Worm (Caenorhabditis elegans): ENCODE results near the gene srh-56.

Gene srh-56

DNA sequence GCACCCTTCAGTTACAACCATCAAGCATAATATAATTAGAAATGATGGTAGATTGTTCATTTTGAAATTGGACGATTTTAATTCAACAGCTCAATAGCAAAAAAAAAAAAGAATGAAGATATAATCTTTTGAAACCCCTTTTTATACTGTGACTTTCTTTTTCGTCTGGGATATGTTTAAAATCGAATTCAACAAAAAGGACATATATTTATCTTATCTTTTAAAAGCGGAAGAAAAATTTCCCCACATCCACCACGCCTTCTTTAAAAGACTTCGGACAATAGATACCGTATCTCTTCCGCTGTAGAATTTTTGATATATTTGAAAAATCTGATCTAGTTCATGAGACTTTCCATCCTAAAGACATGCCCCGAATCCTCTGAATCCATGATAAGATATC, 9.1 kb downstream of the srh-56 start, which contains the start of gene R05D8.11:
Gene R05D8.11, minus strand, starts transcription at position 101 of the 400 bp plus-strand sequence.
- TF ChIP-seq hmbx-1 (tag; optimal IDR thresholded peaks at IDR 0.05): no peak
- TF ChIP-seq ceh-13 (GFP tag; optimal IDR thresholded peaks at IDR 0.05): no peak
- TF ChIP-seq hnd-1 (tag; optimal IDR thresholded peaks at IDR 0.05): no peak
- TF ChIP-seq ceh-36 (tag; optimal IDR thresholded peaks at IDR 0.05): no peak
- TF ChIP-seq ets-7 (tag; optimal IDR thresholded peaks at IDR 0.05): no peak
- no peak for TF ChIP-seq tra-4 (tag; optimal IDR thresholded peaks at IDR 0.05)
- no peak for TF ChIP-seq scrt-1 (GFP tag; IDR thresholded peaks at IDR 0.05)
- TF ChIP-seq tbx-11 (GFP tag; IDR thresholded peaks at IDR 0.05): no peak
- no peak for TF ChIP-seq aly-1 (tag; optimal IDR thresholded peaks at IDR 0.05)

DNA sequence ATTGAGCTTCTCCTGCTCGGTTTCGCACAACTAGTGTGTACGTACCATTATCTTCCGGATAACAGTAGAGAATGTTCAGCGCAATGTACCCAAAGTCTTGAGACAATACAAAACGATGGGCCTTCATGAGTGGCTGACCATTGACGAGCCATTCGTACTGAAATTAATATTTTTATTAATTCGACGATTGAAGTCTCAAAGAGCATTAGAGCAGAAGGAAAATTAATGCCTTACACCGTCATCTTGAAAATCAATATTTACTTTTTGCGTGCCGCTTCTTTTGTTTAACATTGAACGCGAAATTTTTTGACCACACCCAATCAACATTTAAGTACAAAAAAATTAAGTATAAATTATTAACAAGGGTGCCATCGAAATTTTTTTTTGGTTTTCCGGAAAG, 21.3 kb downstream of the srh-56 start:
- TF ChIP-seq ceh-13 (GFP tag; optimal IDR thresholded peaks at IDR 0.05): no peak
- TF ChIP-seq flt-1 (GFP tag; IDR thresholded peaks at IDR 0.05): no peak
- no peak for TF ChIP-seq hnd-1 (tag; optimal IDR thresholded peaks at IDR 0.05)
- no peak for TF ChIP-seq tbx-11 (GFP tag; IDR thresholded peaks at IDR 0.05)
- TF ChIP-seq ceh-36 (tag; optimal IDR thresholded peaks at IDR 0.05): no peak
- no peak for TF ChIP-seq aly-1 (tag; optimal IDR thresholded peaks at IDR 0.05)
- TF ChIP-seq B0310.2 (tag; optimal IDR thresholded peaks at IDR 0.05): no peak
- no peak for TF ChIP-seq tra-4 (tag; optimal IDR thresholded peaks at IDR 0.05)
- no peak for TF ChIP-seq ama-1 (optimal IDR thresholded peaks at IDR 0.05)

DNA sequence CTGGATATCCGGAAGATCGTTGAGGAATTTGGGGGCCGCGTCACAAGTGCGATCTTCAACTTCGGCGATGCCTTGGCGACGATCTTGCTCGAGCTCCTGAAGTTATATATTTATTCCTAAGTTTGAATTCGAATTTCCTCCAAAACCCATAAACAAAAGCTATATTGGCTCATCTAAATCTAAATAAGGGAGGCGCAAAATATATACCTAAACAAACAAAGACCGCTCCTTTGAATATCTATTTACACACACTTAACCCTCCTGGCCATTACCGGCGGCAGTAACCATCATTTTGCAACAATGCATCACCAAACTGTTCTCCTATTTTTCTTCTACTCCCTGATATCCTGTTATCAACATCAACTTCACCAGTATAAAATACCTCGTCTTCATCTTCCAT, 24.3 kb downstream of the srh-56 start, which contains the start of gene F54E2.2:
Gene F54E2.2, plus strand, starts transcription at position 301 of the 400 bp plus-strand sequence.
- TF ChIP-seq ets-7 (tag; optimal IDR thresholded peaks at IDR 0.05) (no peak), hmg-4 (GFP tag; optimal IDR thresholded peaks at IDR 0.05) (no peak)

DNA sequence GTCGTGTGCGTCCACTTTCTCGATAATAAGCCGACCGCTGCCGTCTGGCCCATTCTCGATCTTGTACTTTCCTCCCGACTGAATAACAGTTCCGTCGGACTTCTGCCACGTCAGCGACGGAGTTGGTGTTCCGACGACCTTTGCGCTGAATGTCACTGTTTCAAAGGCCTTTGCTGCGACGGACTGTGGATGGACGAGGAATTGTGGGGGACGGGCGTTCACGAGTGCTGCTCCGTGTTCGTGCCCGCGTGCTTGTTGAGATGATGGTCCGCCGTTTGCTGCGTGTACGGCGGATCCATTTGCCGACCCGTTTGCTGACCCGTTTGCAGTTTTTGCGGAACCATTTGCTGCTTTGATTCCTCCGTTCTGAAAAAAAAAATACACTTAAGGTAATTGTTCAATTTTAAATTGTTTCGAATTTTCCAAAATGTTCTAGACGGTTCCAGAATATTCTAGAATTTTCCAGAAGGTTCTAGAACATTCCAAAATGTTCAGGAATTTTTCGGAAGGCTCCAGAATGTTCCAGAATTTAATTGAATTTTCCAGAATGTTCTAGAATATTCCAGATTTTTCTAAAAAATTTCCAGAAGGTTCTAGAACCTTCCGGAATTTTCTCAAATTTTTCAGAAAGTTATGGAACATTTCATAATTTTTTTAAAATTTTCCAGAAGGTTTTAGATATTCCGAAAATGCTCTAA, 27.7 kb downstream of the srh-56 start:
- TF ChIP-seq ama-1 (optimal IDR thresholded peaks at IDR 0.05) (no peak), hmg-4 (GFP tag; optimal IDR thresholded peaks at IDR 0.05) (no peak), tbx-37 (GFP tag; conservative IDR thresholded peaks at IDR 0.05) (no peak), sea-1 (GFP tag; conservative IDR thresholded peaks at IDR 0.05) (no peak), B0310.2 (tag; optimal IDR thresholded peaks at IDR 0.05) (no peak), ets-7 (tag; optimal IDR thresholded peaks at IDR 0.05) (no peak), F13C5.2 (tag; optimal IDR thresholded peaks at IDR 0.05) (no peak), ceh-13 (GFP tag; optimal IDR thresholded peaks at IDR 0.05) (no peak), tra-4 (tag; optimal IDR thresholded peaks at IDR 0.05) (no peak), pes-1 (GFP tag; IDR thresholded peaks at IDR 0.05) (no peak), flt-1 (GFP tag; IDR thresholded peaks at IDR 0.05) (no peak), tbx-11 (GFP tag; IDR thresholded peaks at IDR 0.05) (no peak), hnd-1 (tag; optimal IDR thresholded peaks at IDR 0.05) (no peak), hmbx-1 (tag; optimal IDR thresholded peaks at IDR 0.05) (no peak), ceh-36 (tag; optimal IDR thresholded peaks at IDR 0.05) (no peak), aly-1 (tag; optimal IDR thresholded peaks at IDR 0.05) (no peak), scrt-1 (GFP tag; IDR thresholded peaks at IDR 0.05) (no peak)

DNA sequence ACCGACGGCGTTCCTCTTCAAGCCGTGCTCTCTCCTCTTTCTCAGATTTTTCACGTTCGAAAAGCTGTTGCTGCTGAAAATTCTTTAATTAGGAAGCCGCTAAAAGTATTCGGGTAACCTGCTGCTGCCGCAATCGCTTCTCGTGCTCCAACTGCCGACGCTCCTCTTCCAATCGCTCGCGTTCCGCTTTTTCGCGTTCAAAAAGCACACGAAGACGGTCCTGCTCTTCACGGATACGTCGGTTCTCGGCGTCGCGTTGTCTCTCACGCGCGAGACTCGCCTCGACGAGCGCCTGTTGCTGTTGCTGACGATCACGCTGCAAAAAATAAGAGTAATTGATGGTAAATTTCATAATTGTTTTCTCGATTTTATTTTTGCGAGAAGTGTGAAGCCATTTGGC, 29.0 kb downstream of the srh-56 start:
- TF ChIP-seq hnd-1 (tag; optimal IDR thresholded peaks at IDR 0.05) (no peak), flt-1 (GFP tag; IDR thresholded peaks at IDR 0.05) (no peak), ama-1 (optimal IDR thresholded peaks at IDR 0.05) (no peak), hmg-4 (GFP tag; optimal IDR thresholded peaks at IDR 0.05) (no peak), B0310.2 (tag; optimal IDR thresholded peaks at IDR 0.05) (no peak)

DNA sequence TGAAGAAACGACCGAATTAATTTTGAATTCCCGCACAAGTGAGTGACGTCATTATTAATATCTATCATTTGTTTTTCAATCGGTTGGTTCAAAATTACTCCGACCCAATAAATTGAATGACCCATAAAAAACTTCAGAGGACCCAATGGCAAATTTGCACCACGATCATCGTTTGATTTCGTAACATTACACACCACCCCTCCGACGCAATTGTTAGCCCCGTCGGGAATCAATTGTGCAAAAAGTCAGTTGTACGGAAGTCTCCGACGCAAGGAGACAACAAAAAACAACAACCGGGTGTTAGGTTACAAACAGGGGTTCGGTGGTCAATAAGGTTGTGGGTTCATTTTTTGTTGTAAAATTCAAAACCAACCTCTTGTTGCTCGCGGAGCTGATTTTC, 30.3 kb downstream of the srh-56 start:
- TF ChIP-seq scrt-1 (GFP tag; IDR thresholded peaks at IDR 0.05) (no peak), ceh-13 (GFP tag; optimal IDR thresholded peaks at IDR 0.05) (no peak), ama-1 (optimal IDR thresholded peaks at IDR 0.05) (no peak), hnd-1 (tag; optimal IDR thresholded peaks at IDR 0.05) (no peak), hmg-4 (GFP tag; optimal IDR thresholded peaks at IDR 0.05) (no peak), ceh-36 (tag; optimal IDR thresholded peaks at IDR 0.05) (no peak), F13C5.2 (tag; optimal IDR thresholded peaks at IDR 0.05) (no peak), B0310.2 (tag; optimal IDR thresholded peaks at IDR 0.05) (no peak), sea-1 (GFP tag; conservative IDR thresholded peaks at IDR 0.05) (no peak), hmbx-1 (tag; optimal IDR thresholded peaks at IDR 0.05) (no peak), tra-4 (tag; optimal IDR thresholded peaks at IDR 0.05) (no peak), pes-1 (GFP tag; IDR thresholded peaks at IDR 0.05) (no peak), tbx-37 (GFP tag; conservative IDR thresholded peaks at IDR 0.05) (no peak), aly-1 (tag; optimal IDR thresholded peaks at IDR 0.05) (no peak), ets-7 (tag; optimal IDR thresholded peaks at IDR 0.05) (no peak), tbx-11 (GFP tag; IDR thresholded peaks at IDR 0.05) (no peak), flt-1 (GFP tag; IDR thresholded peaks at IDR 0.05) (no peak)

DNA sequence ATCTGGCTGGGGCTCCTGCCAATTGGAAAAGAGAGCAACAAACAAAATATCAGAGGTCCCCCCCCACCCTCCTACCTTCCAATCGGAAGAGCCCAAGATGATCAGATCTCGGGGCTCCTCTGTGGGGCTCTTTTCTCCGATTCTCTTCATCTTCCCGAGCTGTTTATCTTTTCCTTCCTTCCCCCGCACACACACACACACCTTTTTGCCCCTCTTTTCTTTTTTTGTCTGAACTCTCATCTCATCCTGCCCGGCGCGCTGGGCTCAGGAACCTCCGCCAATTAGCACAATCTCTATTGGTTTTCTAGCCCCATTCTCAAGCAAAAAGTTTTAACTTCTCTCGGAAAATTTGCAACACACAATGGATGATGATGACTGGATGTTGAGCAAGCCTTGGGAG, 31.6 kb downstream of the srh-56 start:
- no peak for TF ChIP-seq B0310.2 (tag; optimal IDR thresholded peaks at IDR 0.05)
- no peak for TF ChIP-seq ceh-36 (tag; optimal IDR thresholded peaks at IDR 0.05)
- TF ChIP-seq F13C5.2 (tag; optimal IDR thresholded peaks at IDR 0.05): no peak
- no peak for TF ChIP-seq tbx-37 (GFP tag; conservative IDR thresholded peaks at IDR 0.05)
- TF ChIP-seq scrt-1 (GFP tag; IDR thresholded peaks at IDR 0.05): no peak
- no peak for TF ChIP-seq ceh-13 (GFP tag; optimal IDR thresholded peaks at IDR 0.05)
- TF ChIP-seq hmbx-1 (tag; optimal IDR thresholded peaks at IDR 0.05): no peak
- no peak for TF ChIP-seq tbx-11 (GFP tag; IDR thresholded peaks at IDR 0.05)

DNA sequence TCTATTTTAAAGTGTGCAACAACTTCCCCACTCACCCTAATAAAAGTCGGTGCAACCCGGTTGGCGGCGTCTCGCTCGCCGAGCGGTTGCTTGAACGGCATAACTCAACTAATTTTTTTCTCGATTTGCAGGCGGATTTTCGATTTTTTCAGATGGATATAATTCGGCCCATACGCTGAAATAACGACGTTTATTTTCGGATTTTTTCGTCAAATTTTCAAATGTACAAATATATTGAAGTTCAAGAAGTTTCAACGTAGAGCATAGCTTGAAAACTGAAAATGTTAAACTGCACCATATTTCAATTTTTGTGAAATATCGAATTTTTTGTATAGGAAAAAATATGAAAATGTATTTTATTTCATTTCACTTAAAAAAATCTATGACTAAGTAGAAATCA, 36.1 kb downstream of the srh-56 start, which contains the start of gene ketn-1:
Gene ketn-1, minus strand, starts transcription at position 101 of the 400 bp plus-strand sequence.
- no peak for TF ChIP-seq ama-1 (optimal IDR thresholded peaks at IDR 0.05)
- no peak for TF ChIP-seq tbx-37 (GFP tag; conservative IDR thresholded peaks at IDR 0.05)
- no peak for TF ChIP-seq hnd-1 (tag; optimal IDR thresholded peaks at IDR 0.05)
- no peak for TF ChIP-seq aly-1 (tag; optimal IDR thresholded peaks at IDR 0.05)
- no peak for TF ChIP-seq flt-1 (GFP tag; IDR thresholded peaks at IDR 0.05)
- no peak for TF ChIP-seq tra-4 (tag; optimal IDR thresholded peaks at IDR 0.05)
- no peak for TF ChIP-seq sea-1 (GFP tag; conservative IDR thresholded peaks at IDR 0.05)
- no peak for TF ChIP-seq F13C5.2 (tag; optimal IDR thresholded peaks at IDR 0.05)
- TF ChIP-seq ceh-13 (GFP tag; optimal IDR thresholded peaks at IDR 0.05): no peak
- TF ChIP-seq hmbx-1 (tag; optimal IDR thresholded peaks at IDR 0.05): no peak
- TF ChIP-seq B0310.2 (tag; optimal IDR thresholded peaks at IDR 0.05): no peak
- TF ChIP-seq scrt-1 (GFP tag; IDR thresholded peaks at IDR 0.05): no peak
- no peak for TF ChIP-seq hmg-4 (GFP tag; optimal IDR thresholded peaks at IDR 0.05)
- TF ChIP-seq ets-7 (tag; optimal IDR thresholded peaks at IDR 0.05): no peak
- no peak; the same call in 1 of the 2 replicates for TF ChIP-seq tbx-11 (GFP tag; IDR thresholded peaks at IDR 0.05)
- TF ChIP-seq pes-1 (GFP tag; IDR thresholded peaks at IDR 0.05): no peak
- no peak for TF ChIP-seq ceh-36 (tag; optimal IDR thresholded peaks at IDR 0.05)

Data from whole organism, early embryonic.